Fruit fly (Drosophila melanogaster) whole organism, larva: ENCODE data around the gene Lint-O.

ENCODE experiments used
- noc ChIP-seq: fragments of 200-800 bp; sonication (Bioruptor generic); optimal IDR thresholded peaks from 3 replicates; lab custom pipeline; 2019; ENCODE audit warnings: missing biosample characterization, mild to moderate bottlenecking, missing genetic modification characterization, moderate library complexity

Gene Lint-O

DNA sequence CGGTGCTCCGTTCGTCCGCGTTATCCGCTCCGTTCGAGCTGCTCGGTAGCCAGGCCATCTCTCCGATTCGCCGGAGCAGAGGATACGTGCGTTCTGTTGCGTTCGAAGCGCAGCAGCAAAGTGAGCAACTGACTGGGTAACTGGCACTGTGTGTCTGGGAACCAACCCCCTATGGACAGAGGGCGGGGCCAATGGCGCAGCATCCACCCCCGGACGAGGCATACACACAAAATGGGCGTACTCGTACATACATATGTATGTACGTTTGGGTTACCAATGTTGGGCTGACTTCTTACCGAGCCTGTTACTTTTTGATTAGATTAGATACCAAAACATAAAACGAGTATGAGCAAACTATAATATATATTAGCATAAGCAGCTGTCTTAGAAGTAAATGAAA lies 16.9 kb upstream of the Lint-O start, which contains the start of gene HLH3B:
HLH3B (minus strand) TSS at position 123 of the 400 bp plus-strand sequence.
- TF ChIP-seq noc (tag; lab: Kevin White, UChicago): no peak

DNA sequence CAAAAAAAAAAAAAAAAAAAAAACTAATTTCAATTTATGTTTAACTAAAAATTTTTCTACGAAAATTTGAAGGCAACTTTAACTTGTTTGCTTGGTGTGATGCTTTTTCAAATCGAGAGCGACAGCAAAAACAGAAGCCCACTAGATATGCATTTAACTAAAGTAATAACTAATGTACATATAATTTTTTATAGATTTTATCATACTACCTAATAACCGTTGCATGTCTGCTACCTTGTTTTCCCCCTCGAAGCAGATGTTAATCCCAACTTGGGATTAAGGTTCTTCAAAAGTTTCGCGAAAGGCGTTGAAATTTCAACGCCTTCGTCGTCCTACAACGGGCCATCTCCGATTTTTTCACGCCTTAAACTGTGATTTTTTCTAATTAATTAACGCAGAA lies 15.7 kb upstream of the Lint-O start, which contains the start of gene CG2652:
CG2652 (minus strand) TSS at position 101 of the 400 bp plus-strand sequence.
- no peak for TF ChIP-seq noc (tag; lab: Kevin White, UChicago)

DNA sequence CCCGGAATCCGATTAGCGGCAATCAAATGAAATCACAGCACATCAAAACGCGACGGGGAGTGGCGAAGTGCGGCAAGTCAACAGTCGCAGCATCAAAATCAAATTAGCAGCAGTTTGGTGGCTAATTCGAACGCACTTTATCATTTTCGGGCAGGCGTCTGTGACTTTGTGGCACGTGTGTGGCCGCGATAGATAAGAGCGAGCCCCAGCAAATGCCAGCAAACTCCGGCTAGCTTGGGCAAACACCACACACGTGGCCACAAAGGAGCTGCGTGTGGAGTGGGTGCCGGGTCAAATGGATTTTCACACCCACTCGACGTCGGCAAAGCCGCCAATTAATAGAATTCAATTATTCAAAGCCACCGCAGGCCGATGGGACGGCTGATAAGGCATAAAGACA lies 14.6 kb upstream of the Lint-O start:
- TF ChIP-seq noc (tag; lab: Kevin White, UChicago): no peak

DNA sequence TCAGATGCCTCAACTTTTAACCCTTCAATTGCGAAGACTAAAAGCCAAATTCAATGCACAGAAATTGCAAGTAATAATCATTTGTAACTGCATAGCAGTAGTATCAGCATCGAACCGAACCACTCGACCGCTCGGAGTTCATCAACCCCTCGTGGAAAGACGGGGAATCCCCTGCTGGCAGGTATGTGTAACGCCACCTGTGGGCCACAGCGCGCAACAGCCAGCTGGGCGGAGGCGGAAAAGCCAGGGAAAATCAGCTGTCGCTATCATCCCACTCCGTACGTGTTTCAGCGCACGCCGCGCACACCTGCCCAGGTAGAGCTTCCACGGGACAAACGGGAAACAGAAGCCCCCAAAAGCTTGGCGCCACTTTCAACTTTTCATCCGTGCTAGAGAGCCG lies 14.1 kb upstream of the Lint-O start:
- TF ChIP-seq noc (tag; lab: Kevin White, UChicago): no peak

DNA sequence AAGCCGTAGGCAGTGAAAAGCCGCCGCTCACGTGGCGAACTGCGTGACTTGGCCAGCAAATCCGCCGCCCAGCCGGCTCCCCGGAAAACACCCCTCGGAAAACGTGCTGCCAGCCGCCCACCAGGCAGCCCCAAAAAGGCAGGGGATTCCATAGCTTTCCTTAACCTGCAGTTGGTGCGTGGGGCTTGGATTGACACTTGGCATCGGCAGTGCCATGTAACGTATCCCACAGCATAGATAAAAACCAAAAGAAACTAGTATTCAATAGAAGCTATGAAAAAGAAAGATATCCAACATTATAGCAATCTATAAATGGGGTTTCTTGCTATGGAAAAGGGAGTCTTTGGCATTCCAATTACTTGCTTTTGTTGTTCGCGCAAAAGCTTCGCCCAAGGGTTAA lies 13.5 kb upstream of the Lint-O start:
- TF ChIP-seq noc (tag; lab: Kevin White, UChicago): no peak

DNA sequence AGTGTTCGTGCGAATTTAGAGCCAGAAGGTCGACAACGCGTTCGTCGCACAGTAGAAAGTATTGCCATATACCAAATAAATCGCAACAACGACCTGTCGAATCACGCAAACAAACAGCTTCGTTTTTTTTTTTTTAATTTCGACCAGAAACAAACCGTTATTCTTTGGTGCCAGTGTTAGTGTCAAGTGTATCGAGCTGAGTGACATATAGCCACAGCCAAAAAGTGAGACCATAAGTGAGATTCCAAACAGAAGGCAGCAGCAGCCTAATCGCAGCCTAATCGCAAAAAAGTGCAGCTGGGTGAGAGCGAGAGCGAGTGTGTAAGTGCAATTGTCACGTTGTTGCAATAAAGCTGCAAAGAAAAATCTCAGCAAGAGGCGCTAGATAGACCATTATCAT lies 12.9 kb upstream of the Lint-O start, which contains the start of gene per:
per (plus strand) TSS at position 1 of the 400 bp plus-strand sequence.
- no peak for TF ChIP-seq noc (tag; lab: Kevin White, UChicago)

DNA sequence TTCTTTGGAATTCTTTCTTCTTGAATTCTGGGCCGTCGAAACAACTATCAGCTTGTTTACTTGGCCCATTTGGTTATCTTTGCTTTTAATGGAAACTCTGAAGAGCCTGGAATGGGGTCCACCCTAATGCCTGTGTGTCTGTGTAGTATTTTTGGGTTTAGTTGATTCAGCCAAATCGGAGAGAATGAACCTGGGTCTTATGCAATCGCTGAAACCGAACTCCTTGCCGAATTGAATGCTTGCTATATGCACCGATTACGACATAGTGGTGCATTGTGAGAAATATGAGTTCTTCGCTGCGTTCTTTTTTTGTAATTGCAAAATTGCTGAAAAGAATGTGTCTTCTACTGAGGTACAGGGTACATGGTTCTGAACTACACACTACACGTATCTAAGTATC lies 11.6 kb upstream of the Lint-O start:
- no peak for TF ChIP-seq noc (tag; lab: Kevin White, UChicago)

DNA sequence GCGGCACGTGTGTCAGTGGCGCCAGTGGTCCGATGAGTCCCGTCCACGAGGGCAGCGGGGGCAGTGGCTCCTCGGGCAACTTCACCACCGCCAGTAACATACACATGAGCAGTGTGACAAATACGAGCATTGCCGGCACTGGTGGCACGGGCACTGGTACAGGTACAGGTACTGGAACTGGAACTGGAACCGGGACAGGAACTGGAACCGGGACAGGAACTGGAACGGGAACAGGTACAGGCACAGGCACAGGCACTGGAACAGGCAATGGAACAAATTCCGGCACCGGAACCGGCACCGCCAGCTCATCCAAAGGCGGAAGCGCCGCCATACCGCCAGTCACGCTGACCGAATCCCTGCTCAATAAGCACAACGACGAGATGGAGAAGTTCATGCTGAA lies 8.1 kb upstream of the Lint-O start:
- no peak for TF ChIP-seq noc (tag; lab: Kevin White, UChicago)

DNA sequence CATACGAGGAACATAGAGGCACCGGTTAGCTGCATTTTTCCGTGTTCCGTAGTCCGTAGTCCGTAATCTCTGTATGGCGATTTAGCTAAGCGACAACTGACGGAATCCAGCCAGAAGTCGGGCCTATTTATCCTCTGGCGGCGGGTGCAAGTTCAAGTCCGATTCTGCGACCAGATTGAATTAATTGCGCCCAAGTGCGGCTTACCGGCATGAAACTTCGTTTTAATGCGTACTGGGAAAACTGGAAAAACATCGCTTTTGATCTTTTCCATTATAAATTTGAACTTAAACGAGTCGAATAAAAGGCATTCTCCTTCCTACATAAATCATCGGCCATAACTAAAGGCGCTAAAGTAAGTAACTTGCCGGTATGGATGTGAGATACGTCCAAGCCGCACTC lies 4.7 kb upstream of the Lint-O start, which contains the start of gene dyw:
dyw (minus strand) TSS at position 101 of the 400 bp plus-strand sequence.
- no peak for TF ChIP-seq noc (tag; lab: Kevin White, UChicago)

DNA sequence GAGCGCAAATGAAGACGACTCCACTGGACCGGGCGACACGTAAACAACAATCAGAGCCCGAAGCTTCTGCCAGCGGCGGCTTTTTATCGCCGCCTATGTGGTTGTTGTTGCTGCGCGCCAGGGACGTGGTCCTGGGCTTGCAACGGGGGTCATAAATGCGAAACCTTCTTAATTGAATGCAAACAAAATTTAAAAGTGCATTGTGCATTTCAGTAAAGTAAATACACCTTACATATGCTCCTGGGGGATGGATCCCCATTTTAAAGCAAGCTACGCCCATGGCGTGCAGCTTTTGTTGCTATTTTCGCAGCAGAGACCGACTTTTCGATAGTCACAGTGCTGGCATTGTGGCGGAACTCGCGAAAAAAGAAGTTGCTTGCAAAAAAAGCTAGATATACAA lies 5.2 kb downstream of the Lint-O start, which contains the start of gene Ugalt:
Ugalt (minus strand) TSS at position 160 of the 400 bp plus-strand sequence.
- TF ChIP-seq noc (tag; lab: Kevin White, UChicago): peak; percentile 100

DNA sequence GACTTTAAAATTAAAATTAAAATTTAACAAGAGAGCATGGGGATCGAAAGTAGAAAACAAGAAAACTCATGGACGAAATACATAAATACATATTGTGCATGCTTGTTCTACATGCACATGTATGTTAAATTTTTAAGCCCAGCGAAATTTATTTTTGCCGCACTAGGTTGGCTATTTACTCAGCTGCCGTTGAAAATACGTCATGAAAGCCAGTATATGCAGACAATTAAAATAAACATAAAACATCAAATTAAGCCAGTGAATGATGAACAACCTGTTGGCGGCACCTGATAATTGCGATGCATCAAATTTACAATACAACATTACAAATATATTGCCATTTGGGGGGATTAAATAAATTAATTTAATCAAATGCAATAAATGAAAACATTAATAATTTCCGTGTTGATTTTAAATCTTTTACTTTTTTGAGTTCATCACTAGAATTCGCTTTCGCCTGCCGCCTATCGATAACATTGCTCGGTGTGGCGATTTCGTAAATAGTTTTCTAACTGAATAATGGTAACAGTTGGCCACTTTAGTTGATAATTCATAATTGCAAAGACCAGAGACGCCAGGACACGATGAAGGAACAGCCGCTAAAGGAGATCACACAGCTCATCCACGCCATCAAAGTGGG lies 5.8 kb downstream of the Lint-O start, which contains the start of gene eIF2Bbeta:
eIF2Bbeta (plus strand) TSS at position 438 of the 640 bp plus-strand sequence.
- TF ChIP-seq noc (tag; lab: Kevin White, UChicago): no peak

DNA sequence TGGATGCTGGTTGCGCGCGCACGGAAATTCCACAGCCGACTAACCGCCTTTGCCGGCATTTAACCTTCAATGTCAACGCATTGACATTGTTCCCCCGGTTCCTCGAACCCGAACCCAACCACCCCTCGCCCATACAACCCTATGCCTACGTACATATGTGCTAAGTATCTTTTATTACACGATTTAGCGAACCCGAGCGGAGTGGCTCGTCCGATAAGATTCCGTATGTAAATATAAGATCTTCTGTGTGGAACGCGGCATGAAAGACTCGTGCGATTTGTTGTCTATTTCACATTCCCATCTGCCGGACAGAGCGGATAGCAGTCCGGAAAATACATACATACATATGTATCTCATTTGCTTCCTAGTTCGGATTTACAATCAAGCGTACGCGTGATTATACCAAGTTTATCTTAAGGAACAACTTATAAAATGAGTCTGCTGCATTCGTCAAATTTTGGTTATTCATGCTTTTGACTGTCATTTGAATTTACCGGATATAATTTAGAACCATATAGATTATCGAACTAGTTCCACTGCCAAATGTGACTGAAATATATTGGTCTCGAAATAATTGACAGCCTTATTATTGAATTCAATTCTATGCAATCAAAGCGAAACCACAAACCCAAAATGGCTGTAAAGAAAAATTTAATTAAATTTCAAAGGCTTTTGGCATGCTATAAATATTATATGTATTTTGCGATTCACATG lies 9.0 kb downstream of the Lint-O start, which contains the start of gene CG2680:
CG2680 (minus strand) TSS at position 51 of the 714 bp plus-strand sequence.
- no peak for TF ChIP-seq noc (tag; lab: Kevin White, UChicago)

DNA sequence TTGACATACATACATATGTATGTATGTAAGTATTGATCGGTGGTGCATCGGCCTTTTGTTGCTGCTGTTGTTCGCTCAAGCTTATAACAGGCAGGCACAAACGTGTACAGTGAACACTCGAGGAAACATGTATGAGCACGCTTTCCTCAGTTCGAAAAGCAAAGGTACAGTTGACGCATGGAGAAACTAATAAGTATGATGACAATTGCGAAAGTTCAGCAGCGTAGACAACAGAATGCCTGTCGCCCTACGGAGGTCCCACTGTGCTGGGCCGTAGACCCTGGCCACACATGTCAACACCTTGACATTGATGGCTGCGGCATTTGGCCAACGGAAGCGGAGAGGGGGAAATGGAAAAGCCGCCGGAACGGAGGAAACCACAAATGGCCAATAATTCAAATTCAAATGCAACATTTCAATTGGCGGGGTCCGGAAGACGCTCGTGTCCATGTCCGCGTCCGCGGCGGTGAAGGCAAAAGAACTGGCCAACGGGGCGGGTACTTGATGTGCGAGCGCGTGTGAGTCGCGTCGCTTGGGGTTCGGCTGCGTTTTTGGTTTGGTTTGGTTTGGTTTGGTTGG lies 9.7 kb downstream of the Lint-O start, which contains the start of gene CG2681:
CG2681 (plus strand) TSS at position 529 of the 579 bp plus-strand sequence.
- TF ChIP-seq noc (tag; lab: Kevin White, UChicago): no peak

DNA sequence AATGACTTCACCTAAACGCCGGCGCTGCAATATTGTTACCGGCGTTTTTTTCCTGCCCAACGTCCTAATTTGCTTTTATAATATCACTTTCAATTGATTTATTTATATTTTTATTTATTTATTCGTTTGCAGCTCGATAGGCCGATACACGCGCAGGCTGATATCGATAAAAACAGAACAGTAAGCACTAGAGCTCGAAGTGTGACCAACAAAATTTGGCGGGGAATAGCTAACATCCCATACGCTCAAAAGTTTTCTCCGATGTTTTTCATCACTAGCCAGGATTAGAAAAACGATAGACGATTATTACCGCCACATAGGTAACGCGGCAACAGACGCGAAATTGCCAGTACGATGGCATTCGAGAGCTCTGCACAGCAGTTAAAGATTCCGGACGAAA lies 15.3 kb downstream of the Lint-O start, which contains the start of the genes CG2685 and CG2694:
CG2685 (minus strand) TSS at position 185 of the 400 bp plus-strand sequence.
CG2694 (plus strand) TSS at position 304 of the 400 bp plus-strand sequence.
- no peak for TF ChIP-seq noc (tag; lab: Kevin White, UChicago)

DNA sequence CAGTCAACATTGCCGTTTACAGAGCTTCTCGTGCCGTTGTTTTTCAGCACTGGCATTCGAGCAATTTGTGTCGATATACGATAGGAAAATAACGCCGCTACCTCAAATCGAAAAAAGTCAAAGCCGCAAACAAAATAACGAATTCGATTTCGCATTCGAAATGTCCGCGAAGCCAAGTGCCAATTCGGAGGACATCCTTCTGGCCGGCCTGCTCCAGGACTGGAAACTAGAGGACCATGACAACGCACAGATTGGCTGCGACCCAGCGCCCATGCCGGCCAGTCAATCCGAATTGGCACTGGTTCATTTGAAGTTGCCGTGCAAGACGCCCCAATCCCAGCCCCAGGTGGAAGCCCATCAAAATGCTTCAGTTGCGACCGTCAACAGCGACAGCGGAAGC lies 16.2 kb downstream of the Lint-O start:
- no peak for TF ChIP-seq noc (tag; lab: Kevin White, UChicago)

DNA sequence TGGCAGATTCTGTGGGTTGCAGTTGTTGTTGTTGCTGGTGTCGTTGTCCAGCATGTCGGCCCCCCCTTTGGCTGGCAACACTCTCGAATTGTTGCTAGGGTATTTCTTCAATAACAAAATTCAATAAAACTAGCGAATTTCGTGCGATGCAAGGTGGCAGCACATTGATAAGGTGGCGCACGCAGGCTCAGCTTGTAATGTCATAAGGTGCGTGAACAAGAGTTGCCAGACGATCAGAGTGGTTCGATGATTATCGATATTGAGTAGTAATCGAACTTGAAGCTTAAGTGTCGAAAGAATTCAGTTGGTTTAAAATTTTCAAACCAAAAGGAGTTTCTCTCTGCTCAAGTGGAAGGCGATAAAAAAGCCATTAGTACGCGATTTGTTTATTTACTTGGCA lies 21.6 kb downstream of the Lint-O start, which contains the start of gene CG2701:
CG2701 (minus strand) TSS at position 206 of the 400 bp plus-strand sequence.
- no peak for TF ChIP-seq noc (tag; lab: Kevin White, UChicago)
